Fruit fly (Drosophila melanogaster) whole organism: ENCODE results near the gene PDCD-5.

Experiments used
- CG8478 ChIP-seq: fragments of >200 bp; optimal IDR thresholded peaks from 2 replicates; lab custom pipeline; 2018; ENCODE audit warnings: inconsistent platforms
- Dll ChIP-seq: fragments of >200 bp; optimal IDR thresholded peaks from 2 replicates; lab custom pipeline; 2017
- EcR ChIP-seq, 2 experiments: fragments of >200 bp; optimal IDR thresholded peaks; 2 replicates each; lab custom pipeline; 2017; ENCODE audit warnings: missing biosample characterization in 2 of 2, missing genetic modification characterization in 2 of 2, missing genetic modification reagents in 2 of 2
- pan ChIP-seq: fragments of >200 bp; optimal IDR thresholded peaks from 2 replicates; lab custom pipeline; 2017
- psq ChIP-seq: fragments of >200 bp; optimal IDR thresholded peaks from 2 replicates; lab custom pipeline; 2017
- usp ChIP-seq: fragments of >200 bp; optimal IDR thresholded peaks from 2 replicates; lab custom pipeline; 2017; ENCODE audit warnings: missing biosample characterization, missing genetic modification characterization, mixed read lengths

DNA sequence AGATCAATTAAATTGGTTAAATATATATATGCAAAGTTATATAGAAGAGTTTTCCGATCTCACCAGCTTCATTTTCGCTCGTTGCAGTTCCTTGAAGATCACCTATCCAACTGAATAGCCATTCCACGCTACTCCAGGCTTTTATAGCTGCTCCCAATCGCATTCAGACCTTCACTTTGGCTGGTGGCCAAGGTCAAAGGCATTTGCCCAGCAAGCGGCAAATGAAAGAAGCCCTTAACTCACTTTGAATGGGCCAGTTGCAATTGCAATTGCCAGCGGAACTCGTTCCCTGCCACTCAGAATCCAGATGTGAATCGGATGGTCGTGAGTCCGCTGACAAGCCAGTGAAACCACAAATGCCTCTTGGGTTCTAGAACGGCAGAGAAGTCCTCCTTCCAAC, 29.7 kb upstream of the PDCD-5 start, which contains the start of gene CG34247:
- TF ChIP-seq pan (no peak), CG8478 (no peak), usp (no peak), psq (no peak), EcR (GFP tag; optimal IDR thresholded peaks at IDR 0.05; lab: Kevin White, UChicago) (no peak), Dll (lab: Kevin White, UChicago) (no peak)
